Worm (Caenorhabditis elegans) whole organism, L2 larva: Measurements from ENCODE around the gene F55A4.3.

Source experiments
- C34F6.9 ChIP-seq: fragments of 150-350 bp; optimal IDR thresholded peaks from 2 replicates; lab custom pipeline; 2014; ENCODE audit warnings: missing biosample characterization, missing genetic modification characterization
- F13H6.1 ChIP-seq: sonication (generic microtip); optimal IDR thresholded peaks from 2 replicates; lab custom pipeline; 2016; ENCODE audit warnings: missing genetic modification characterization, missing compliant biosample characterization
- R02D3.7 ChIP-seq: fragments of 150-350 bp; optimal IDR thresholded peaks from 2 replicates; lab custom pipeline; 2014; ENCODE audit warnings: missing biosample characterization, missing genetic modification characterization
- Y55F3AM.14 ChIP-seq: fragments of 200-800 bp; sonication (Bioruptor generic); optimal IDR thresholded peaks from 2 replicates; lab custom pipeline; 2018; ENCODE audit warnings: mild to moderate bottlenecking, missing genetic modification characterization, missing compliant biosample characterization
- alr-1 ChIP-seq: fragments of 150-350 bp; optimal IDR thresholded peaks from 2 replicates; lab custom pipeline; 2014; ENCODE audit warnings: missing biosample characterization, missing genetic modification characterization
- aly-2 ChIP-seq: fragments of 150-350 bp; optimal IDR thresholded peaks from 2 replicates; lab custom pipeline; 2014; ENCODE audit warnings: missing biosample characterization, missing genetic modification characterization
- ama-1 ChIP-seq: fragments of 150-350 bp; optimal IDR thresholded peaks from 2 replicates; lab custom pipeline; 2018; ENCODE audit warnings: inconsistent platforms
- blmp-1 ChIP-seq: sonication (generic microtip); optimal IDR thresholded peaks from 2 replicates; lab custom pipeline; 2017; ENCODE audit warnings: missing genetic modification characterization, mild to moderate bottlenecking, missing compliant biosample characterization, antibody characterized with exemption, moderate library complexity; ENCODE audit not compliant: insufficient read depth
- ceh-82 ChIP-seq: fragments of 150-350 bp; optimal IDR thresholded peaks from 2 replicates; lab custom pipeline; 2014; ENCODE audit warnings: missing biosample characterization, missing genetic modification characterization
- crh-2 ChIP-seq: sonication (generic microtip); optimal IDR thresholded peaks from 2 replicates; lab custom pipeline; 2017; ENCODE audit warnings: missing biosample characterization, missing genetic modification characterization
- elt-3 ChIP-seq: sonication (generic microtip); optimal IDR thresholded peaks from 2 replicates; lab custom pipeline; 2017; ENCODE audit warnings: missing biosample characterization, missing genetic modification characterization
- fos-1 ChIP-seq: fragments of 150-350 bp; optimal IDR thresholded peaks from 2 replicates; lab custom pipeline; 2014; ENCODE audit warnings: missing biosample characterization, missing genetic modification characterization
- lin-13 ChIP-seq: fragments of 150-350 bp; optimal IDR thresholded peaks from 2 replicates; lab custom pipeline; 2014; ENCODE audit warnings: missing biosample characterization, missing genetic modification reagents, missing genetic modification characterization
- lin-39 ChIP-seq: fragments of 150-350 bp; optimal IDR thresholded peaks from 2 replicates; lab custom pipeline; 2014; ENCODE audit warnings: missing biosample characterization, missing genetic modification reagents, missing genetic modification characterization
- lsy-2 ChIP-seq, 2 experiments: fragments of 150-350 bp in 1 of 2; sonication (generic microtip) in 1 of 2; optimal IDR thresholded peaks; 2 replicates each; lab custom pipeline; 2014 to 2017; ENCODE audit warnings: missing biosample characterization in 2 of 2, missing genetic modification characterization in 2 of 2
- mab-5 ChIP-seq: fragments of 150-350 bp; optimal IDR thresholded peaks from 2 replicates; lab custom pipeline; 2014; ENCODE audit warnings: missing biosample characterization, missing genetic modification characterization
- mbf-1 ChIP-seq: sonication (generic microtip); optimal IDR thresholded peaks from 2 replicates; lab custom pipeline; 2017; ENCODE audit warnings: missing biosample characterization, missing genetic modification characterization
- mdl-1 ChIP-seq, 2 experiments: fragments of 150-350 bp in 1 of 2; sonication (generic microtip) in 1 of 2; optimal IDR thresholded peaks; 2 replicates each; lab custom pipeline; 2017; ENCODE audit warnings: missing biosample characterization in 2 of 2, missing genetic modification characterization in 2 of 2
- nhr-10 ChIP-seq: sonication (generic microtip); optimal IDR thresholded peaks from 2 replicates; lab custom pipeline; 2017; ENCODE audit warnings: missing biosample characterization, missing genetic modification characterization
- nhr-11 ChIP-seq: fragments of 150-350 bp; optimal IDR thresholded peaks from 2 replicates; lab custom pipeline; 2014; ENCODE audit warnings: missing biosample characterization, missing genetic modification characterization
- nhr-129 ChIP-seq: fragments of 150-350 bp; optimal IDR thresholded peaks from 2 replicates; lab custom pipeline; 2014; ENCODE audit warnings: missing biosample characterization, missing genetic modification characterization
- nhr-21 ChIP-seq: fragments of 150-350 bp; optimal IDR thresholded peaks from 2 replicates; lab custom pipeline; 2014; ENCODE audit warnings: missing biosample characterization, missing genetic modification characterization
- nhr-23 ChIP-seq: fragments of 150-350 bp; optimal IDR thresholded peaks from 2 replicates; lab custom pipeline; 2014; ENCODE audit warnings: missing biosample characterization, missing genetic modification reagents, missing genetic modification characterization
- nhr-237 ChIP-seq: fragments of 150-350 bp; optimal IDR thresholded peaks from 2 replicates; lab custom pipeline; 2014; ENCODE audit warnings: missing biosample characterization, missing genetic modification characterization
- nhr-25 ChIP-seq: fragments of 150-350 bp; sonication (generic microtip); optimal IDR thresholded peaks from 3 replicates; lab custom pipeline; 2014; ENCODE audit warnings: missing biosample characterization, missing genetic modification characterization
- nhr-6 ChIP-seq: fragments of 150-350 bp; optimal IDR thresholded peaks from 2 replicates; lab custom pipeline; 2014; ENCODE audit warnings: missing biosample characterization, missing genetic modification characterization
- nhr-77 ChIP-seq: fragments of 150-350 bp; optimal IDR thresholded peaks from 2 replicates; lab custom pipeline; 2014; ENCODE audit warnings: missing biosample characterization, missing genetic modification characterization
- sem-4 ChIP-seq: fragments of 150-350 bp; optimal IDR thresholded peaks from 2 replicates; lab custom pipeline; 2014; ENCODE audit warnings: missing biosample characterization, missing genetic modification reagents, missing genetic modification characterization
- sma-3 ChIP-seq: sonication (generic microtip); optimal IDR thresholded peaks from 2 replicates; lab custom pipeline; 2016; ENCODE audit warnings: missing genetic modification reagents, missing genetic modification characterization, missing compliant biosample characterization
- sma-9 ChIP-seq, 2 experiments: fragments of 150-350 bp in 1 of 2; sonication (generic microtip) in 1 of 2; optimal IDR thresholded peaks; 2 replicates each; lab custom pipeline; 2014 to 2016; ENCODE audit warnings: missing genetic modification characterization in 2 of 2, mild to moderate bottlenecking in 1 of 2, missing biosample characterization in 1 of 2, missing compliant biosample characterization in 1 of 2, missing genetic modification reagents in 1 of 2, moderate library complexity in 1 of 2
- snpc-4 ChIP-seq: fragments of 150-350 bp; optimal IDR thresholded peaks from 2 replicates; lab custom pipeline; 2014; ENCODE audit warnings: missing biosample characterization, missing genetic modification characterization
- unc-55 ChIP-seq: fragments of 150-350 bp; sonication (generic microtip); optimal IDR thresholded peaks from 3 replicates; lab custom pipeline; 2014; ENCODE audit warnings: missing biosample characterization, missing genetic modification reagents, missing genetic modification characterization
- unc-62 ChIP-seq: fragments of 150-350 bp; optimal IDR thresholded peaks from 2 replicates; lab custom pipeline; 2014; ENCODE audit warnings: missing biosample characterization, missing genetic modification reagents, missing genetic modification characterization
- zag-1 ChIP-seq: fragments of 150-350 bp; optimal IDR thresholded peaks from 2 replicates; lab custom pipeline; 2014; ENCODE audit warnings: missing biosample characterization, missing genetic modification characterization
- ztf-1 ChIP-seq: fragments of 200-800 bp; sonication (Bioruptor generic); conservative IDR thresholded peaks from 2 replicates; pipeline ENCODE4 v1.3.6; 2022; ENCODE audit warnings: missing genetic modification characterization, missing compliant biosample characterization
- ztf-11 ChIP-seq: sonication (generic microtip); optimal IDR thresholded peaks from 2 replicates; lab custom pipeline; 2017; ENCODE audit warnings: missing biosample characterization, missing genetic modification characterization
- ztf-4 ChIP-seq: fragments of 150-350 bp; optimal IDR thresholded peaks from 2 replicates; lab custom pipeline; 2014; ENCODE audit warnings: missing biosample characterization, missing genetic modification characterization

F55A4.3 gene

ce11 chrX:1062403-1063073, 37.6 kb upstream of the F55A4.3 start, which contains the start of gene unc-1:
TSS of gene unc-1 (minus strand) at chrX:1062453.
- no peak for TF ChIP-seq crh-2
- peak in 1 of 2 experiments; percentile 3 for TF ChIP-seq mdl-1 (tag; optimal IDR thresholded peaks at IDR 0.05; lab: Kevin White, UChicago)
- no peak for TF ChIP-seq nhr-77 (tag; lab: Kevin White, UChicago)
- no peak for TF ChIP-seq ztf-4
- TF ChIP-seq mbf-1 (tag; lab: Kevin White, UChicago), result no peak
- TF ChIP-seq zag-1 (tag; lab: Kevin White, UChicago), result peak; percentile 76
- no peak for TF ChIP-seq sma-9 (GFP tag; optimal IDR thresholded peaks at IDR 0.05; lab: Kevin White, UChicago)
- no peak for TF ChIP-seq sma-9 (tag; optimal IDR thresholded peaks at IDR 0.05; lab: Kevin White, UChicago)
- TF ChIP-seq lsy-2 (tag; optimal IDR thresholded peaks at IDR 0.05; lab: Kevin White, UChicago), result peak in 1 of 2 experiments; percentile 43
- no peak for TF ChIP-seq unc-62 (GFP tag; lab: Kevin White, UChicago)
- TF ChIP-seq C34F6.9 (tag; lab: Kevin White, UChicago), result peak; percentile 34
- TF ChIP-seq nhr-129 (tag; lab: Kevin White, UChicago), result peak; percentile 23
- peak; percentile 53 for TF ChIP-seq F13H6.1 (tag; lab: Kevin White, UChicago)
- TF ChIP-seq mab-5 (tag; lab: Kevin White, UChicago), result no peak
- peak; percentile 63 for TF ChIP-seq sem-4 (tag; lab: Kevin White, UChicago)
- peak; percentile 22 for TF ChIP-seq unc-55 (GFP tag; lab: Kevin White, UChicago)

ce11 chrX:1060705-1061104, 35.8 kb upstream of the F55A4.3 start:
- TF ChIP-seq lin-39 (tag; lab: Kevin White, UChicago) (no peak), F13H6.1 (tag; lab: Kevin White, UChicago) (no peak), mab-5 (tag; lab: Kevin White, UChicago) (peak; percentile 79), nhr-21 (tag; lab: Kevin White, UChicago) (no peak)

ce11 chrX:1057821-1058377, 33.0 kb upstream of the F55A4.3 start:
- TF ChIP-seq nhr-77 (tag; lab: Kevin White, UChicago) (no peak), lsy-2 (tag; optimal IDR thresholded peaks at IDR 0.05; lab: Kevin White, UChicago) (no peak), nhr-11 (no peak), lin-13 (GFP tag; lab: Kevin White, UChicago) (no peak), aly-2 (tag; lab: Kevin White, UChicago) (no peak), R02D3.7 (no peak), ztf-1 (no peak), nhr-25 (tag; lab: Kevin White, UChicago) (no peak), C34F6.9 (tag; lab: Kevin White, UChicago) (no peak), sma-9 (GFP tag; optimal IDR thresholded peaks at IDR 0.05; lab: Kevin White, UChicago) (no peak), sma-9 (tag; optimal IDR thresholded peaks at IDR 0.05; lab: Kevin White, UChicago) (no peak), nhr-23 (tag; lab: Kevin White, UChicago) (no peak), snpc-4 (no peak), nhr-237 (no peak)

ce11 chrX:1053929-1054328, 29.0 kb upstream of the F55A4.3 start, which contains the start of gene ncs-3:
TSS of gene ncs-3 (plus strand) at chrX:1054081.
- peak; percentile 47 for TF ChIP-seq mab-5 (tag; lab: Kevin White, UChicago)
- no peak for TF ChIP-seq fos-1
- TF ChIP-seq nhr-6 (tag; lab: Kevin White, UChicago), result no peak
- TF ChIP-seq ztf-11 (tag; lab: Kevin White, UChicago), result no peak
- peak; percentile 66 for TF ChIP-seq sma-9 (GFP tag; optimal IDR thresholded peaks at IDR 0.05; lab: Kevin White, UChicago)
- no peak for TF ChIP-seq sma-9 (tag; optimal IDR thresholded peaks at IDR 0.05; lab: Kevin White, UChicago)
- TF ChIP-seq sem-4 (tag; lab: Kevin White, UChicago), result no peak
- no peak for TF ChIP-seq nhr-10 (tag; lab: Kevin White, UChicago)
- TF ChIP-seq nhr-129 (tag; lab: Kevin White, UChicago), result peak; percentile 10
- TF ChIP-seq alr-1 (tag; lab: Kevin White, UChicago), result no peak
- TF ChIP-seq sma-3 (GFP tag; lab: Kevin White, UChicago), result no peak
- TF ChIP-seq F13H6.1 (tag; lab: Kevin White, UChicago), result peak; percentile 54
- no peak for TF ChIP-seq nhr-23 (tag; lab: Kevin White, UChicago)
- TF ChIP-seq unc-55 (GFP tag; lab: Kevin White, UChicago), result no peak
- TF ChIP-seq ztf-1, result no peak
- no peak for TF ChIP-seq ztf-4
- TF ChIP-seq ceh-82 (tag; lab: Kevin White, UChicago), result no peak
- TF ChIP-seq aly-2 (tag; lab: Kevin White, UChicago), result no peak
- TF ChIP-seq zag-1 (tag; lab: Kevin White, UChicago), result no peak
- no peak for TF ChIP-seq mbf-1 (tag; lab: Kevin White, UChicago)
- no peak for TF ChIP-seq Y55F3AM.14 (GFP tag; lab: Kevin White, UChicago)
- TF ChIP-seq lsy-2 (tag; optimal IDR thresholded peaks at IDR 0.05; lab: Kevin White, UChicago), result peak in 1 of 2 experiments; percentile 49
- TF ChIP-seq ama-1 (lab: Kevin White, UChicago), result no peak
- peak; percentile 43 for TF ChIP-seq C34F6.9 (tag; lab: Kevin White, UChicago)
- TF ChIP-seq elt-3 (tag; lab: Kevin White, UChicago), result no peak
- peak; percentile 28 for TF ChIP-seq blmp-1 (tag; lab: Kevin White, UChicago)
